Fruit fly (Drosophila melanogaster) whole organism, pupa: ENCODE measurements around the gene Cyp304a1.

ENCODE experiments used
- CG10348 ChIP-seq: fragments of 200-800 bp; sonication (Bioruptor generic); IDR thresholded peaks from 2 replicates; pipeline ENCODE4 v1.3.6; 2022; ENCODE audit warnings: missing biosample characterization, missing genetic modification characterization
- CG12605 ChIP-seq: fragments of 200-800 bp; sonication (Bioruptor generic); IDR thresholded peaks from 2 replicates; pipeline ENCODE4 v1.3.6; 2022; ENCODE audit warnings: missing biosample characterization, missing genetic modification characterization
- CG13204 ChIP-seq: fragments of 200-800 bp; sonication (Bioruptor generic); optimal IDR thresholded peaks from 2 replicates; lab custom pipeline; 2018; ENCODE audit warnings: missing biosample characterization, mild to moderate bottlenecking, missing genetic modification characterization, moderate library complexity
- CG14655 ChIP-seq: fragments of 200-800 bp; sonication (Bioruptor generic); optimal IDR thresholded peaks from 3 replicates; lab custom pipeline; 2017; ENCODE audit warnings: mild to moderate bottlenecking, missing biosample characterization, missing genetic modification reagents, missing genetic modification characterization
- CG15710 ChIP-seq: fragments of 200-800 bp; sonication (Bioruptor generic); optimal IDR thresholded peaks from 2 replicates; lab custom pipeline; 2018; ENCODE audit warnings: missing biosample characterization, mild to moderate bottlenecking, missing genetic modification characterization, moderate library complexity
- CG17806 ChIP-seq: fragments of 200-800 bp; sonication (Bioruptor generic); optimal IDR thresholded peaks from 2 replicates; lab custom pipeline; 2018; ENCODE audit warnings: missing biosample characterization, mild to moderate bottlenecking, missing genetic modification characterization, moderate library complexity
- CG32121 ChIP-seq: fragments of 200-800 bp; sonication (Bioruptor generic); IDR thresholded peaks from 2 replicates; pipeline ENCODE4 v1.3.6; 2022; ENCODE audit warnings: missing biosample characterization, missing genetic modification characterization
- CG34367 ChIP-seq: fragments of 200-800 bp; sonication (Bioruptor generic); optimal IDR thresholded peaks from 2 replicates; lab custom pipeline; 2018; ENCODE audit warnings: missing biosample characterization, mild to moderate bottlenecking, missing genetic modification characterization
- CG4496 ChIP-seq: fragments of 200-800 bp; sonication (Bioruptor generic); IDR thresholded peaks from 3 replicates; pipeline ENCODE4 v1.3.6; 2022; ENCODE audit warnings: missing biosample characterization, missing genetic modification characterization
- CG8159 ChIP-seq: fragments of 200-800 bp; sonication (Bioruptor generic); optimal IDR thresholded peaks from 3 replicates; lab custom pipeline; 2018; ENCODE audit warnings: missing biosample characterization, mild to moderate bottlenecking, missing genetic modification characterization, moderate library complexity
- CG8301 ChIP-seq: fragments of 200-800 bp; sonication (Bioruptor generic); optimal IDR thresholded peaks from 2 replicates; lab custom pipeline; 2018; ENCODE audit warnings: missing biosample characterization, mild to moderate bottlenecking, missing genetic modification characterization
- CG9948 ChIP-seq: fragments of 200-800 bp; sonication (Bioruptor generic); optimal IDR thresholded peaks from 2 replicates; lab custom pipeline; 2018; ENCODE audit warnings: missing biosample characterization, mild to moderate bottlenecking, missing genetic modification characterization, moderate library complexity
- D1 ChIP-seq: fragments of 200-800 bp; sonication (Bioruptor generic); optimal IDR thresholded peaks from 2 replicates; lab custom pipeline; 2018; ENCODE audit warnings: missing biosample characterization, mild to moderate bottlenecking, missing genetic modification characterization, moderate library complexity
- EcR ChIP-seq: fragments of 200-800 bp; sonication (Bioruptor generic); optimal IDR thresholded peaks from 3 replicates; lab custom pipeline; 2019; ENCODE audit warnings: missing biosample characterization, missing genetic modification characterization, mild to moderate bottlenecking, moderate library complexity, missing genetic modification reagents
- Ets98B ChIP-seq: fragments of 200-800 bp; sonication (Bioruptor generic); IDR thresholded peaks from 2 replicates; pipeline ENCODE4 v1.3.6; 2022; ENCODE audit warnings: missing biosample characterization, missing genetic modification characterization
- Pif1A ChIP-seq: fragments of 200-800 bp; sonication (Bioruptor generic); optimal IDR thresholded peaks from 3 replicates; lab custom pipeline; 2016; ENCODE audit warnings: missing biosample characterization, missing genetic modification characterization
- Pif1B ChIP-seq: fragments of 200-800 bp; sonication (Bioruptor generic); optimal IDR thresholded peaks from 3 replicates; lab custom pipeline; 2016; ENCODE audit warnings: missing biosample characterization, missing genetic modification characterization
- Snoo ChIP-seq: fragments of 200-800 bp; sonication (Bioruptor generic); optimal IDR thresholded peaks from 3 replicates; lab custom pipeline; 2017; ENCODE audit warnings: missing biosample characterization, mild to moderate bottlenecking, missing genetic modification characterization, inconsistent platforms
- fd96Ca ChIP-seq: fragments of 200-800 bp; sonication (Bioruptor generic); IDR thresholded peaks from 3 replicates; pipeline ENCODE4 v1.3.6; 2022; ENCODE audit warnings: missing biosample characterization, missing genetic modification characterization
- gl ChIP-seq: fragments of 200-800 bp; sonication (Bioruptor generic); optimal IDR thresholded peaks from 2 replicates; lab custom pipeline; 2018; ENCODE audit warnings: missing biosample characterization, mild to moderate bottlenecking, missing genetic modification characterization
- rn ChIP-seq: fragments of 200-800 bp; sonication (Bioruptor generic); IDR thresholded peaks from 2 replicates; pipeline ENCODE4 v1.3.6; 2022; ENCODE audit warnings: missing biosample characterization, missing genetic modification characterization

Cyp304a1 gene

dm6 chr3R:12967612-12968011 lies 4.0 kb downstream of the Cyp304a1 start, which contains the start of the genes CG14384 and grsm:
Gene CG14384, minus strand, starts transcription at chr3R:12967712.
Gene grsm, minus strand, starts transcription at chr3R:12967712.
- TF ChIP-seq Ets98B (GFP tag; lab: Robert Waterston, UW) (no peak), EcR (GFP tag; lab: Kevin White, UChicago) (no peak), CG8159 (tag; lab: Kevin White, UChicago) (no peak)

dm6 chr3R:12972106-12972505 lies 8.5 kb downstream of the Cyp304a1 start:
- no peak for TF ChIP-seq Ets98B (GFP tag; lab: Robert Waterston, UW)
- no peak for TF ChIP-seq CG14655 (GFP tag; lab: Kevin White, UChicago)
- TF ChIP-seq CG12605 (GFP tag; lab: Robert Waterston, UW): no peak
- no peak for TF ChIP-seq Pif1B
- no peak for TF ChIP-seq CG32121 (GFP tag; lab: Robert Waterston, UW)
- no peak for TF ChIP-seq CG13204 (GFP tag; lab: Kevin White, UChicago)
- TF ChIP-seq gl (tag; lab: Kevin White, UChicago): no peak
- no peak for TF ChIP-seq CG17806 (tag; lab: Kevin White, UChicago)
- TF ChIP-seq CG4496: no peak
- TF ChIP-seq CG9948 (tag; lab: Kevin White, UChicago): no peak
- no peak for TF ChIP-seq CG34367 (tag; lab: Kevin White, UChicago)

- TF ChIP-seq rn (GFP tag; lab: Robert Waterston, UW): no peak
- TF ChIP-seq CG4496: 0 out of 3 replicates have a peak, but pooled peaks have one; percentile 23
- TF ChIP-seq CG17806 (tag; lab: Kevin White, UChicago): no peak
- no peak for TF ChIP-seq CG12605 (GFP tag; lab: Robert Waterston, UW)
- TF ChIP-seq CG14655 (GFP tag; lab: Kevin White, UChicago): peak; percentile 53
- peak; percentile 63 for TF ChIP-seq Pif1B
- TF ChIP-seq EcR (GFP tag; lab: Kevin White, UChicago): no peak
- TF ChIP-seq CG9948 (tag; lab: Kevin White, UChicago): peak; percentile 43
- peak; percentile 22 for TF ChIP-seq Pif1A (GFP tag; lab: Kevin White, UChicago)
- no peak for TF ChIP-seq CG8301 (tag; lab: Kevin White, UChicago)
These were observed 10.9 kb downstream of the Cyp304a1 start for dm6 chr3R:12974447-12974846.

- TF ChIP-seq CG15710: no peak
- TF ChIP-seq CG13204 (GFP tag; lab: Kevin White, UChicago): no peak
- no peak for TF ChIP-seq Pif1B
- no peak for TF ChIP-seq CG14655 (GFP tag; lab: Kevin White, UChicago)
- TF ChIP-seq CG32121 (GFP tag; lab: Robert Waterston, UW): no peak
- TF ChIP-seq CG12605 (GFP tag; lab: Robert Waterston, UW): no peak
- no peak for TF ChIP-seq CG4496
- no peak for TF ChIP-seq CG9948 (tag; lab: Kevin White, UChicago)
- TF ChIP-seq CG10348 (GFP tag; lab: Robert Waterston, UW): no peak
These were observed 11.6 kb downstream of the Cyp304a1 start for dm6 chr3R:12975223-12975622.

- TF ChIP-seq CG34367 (tag; lab: Kevin White, UChicago) (no peak), CG10348 (GFP tag; lab: Robert Waterston, UW) (no peak), gl (tag; lab: Kevin White, UChicago) (no peak), EcR (GFP tag; lab: Kevin White, UChicago) (no peak), Snoo (tag; lab: Kevin White, UChicago) (no peak), D1 (tag; lab: Kevin White, UChicago) (no peak), CG32121 (GFP tag; lab: Robert Waterston, UW) (no peak), CG15710 (no peak), Pif1A (GFP tag; lab: Kevin White, UChicago) (no peak), CG9948 (tag; lab: Kevin White, UChicago) (no peak), CG12605 (GFP tag; lab: Robert Waterston, UW) (no peak), rn (GFP tag; lab: Robert Waterston, UW) (no peak), Ets98B (GFP tag; lab: Robert Waterston, UW) (no peak), CG8159 (tag; lab: Kevin White, UChicago) (no peak), CG17806 (tag; lab: Kevin White, UChicago) (no peak), CG14655 (GFP tag; lab: Kevin White, UChicago) (no peak), CG13204 (GFP tag; lab: Kevin White, UChicago) (no peak)
These were observed 13.9 kb downstream of the Cyp304a1 start, which contains the start of the genes CG7381 and CG7091 for dm6 chr3R:12977371-12978050. Gene CG7381, minus strand, starts transcription at chr3R:12977471. Gene CG7091, plus strand, starts transcription at chr3R:12978000.

- TF ChIP-seq fd96Ca (GFP tag; lab: Robert Waterston, UW): no peak
- 0 out of 3 replicates have a peak, but pooled peaks have one; percentile 28 for TF ChIP-seq CG4496
These were observed 17.1 kb downstream of the Cyp304a1 start, which contains the start of gene Paip2 for dm6 chr3R:12980628-12981219. Gene Paip2, plus strand, starts transcription at chr3R:12980792.
